Worm (Caenorhabditis elegans) whole organism, L2 larva: Measurements from ENCODE around the gene bath-23.

ENCODE experiments used
- aly-2 ChIP-seq: fragments of 150-350 bp; optimal IDR thresholded peaks from 2 replicates; lab custom pipeline; 2014; ENCODE audit warnings: missing biosample characterization, missing genetic modification characterization
- nhr-11 ChIP-seq: fragments of 150-350 bp; optimal IDR thresholded peaks from 2 replicates; lab custom pipeline; 2014; ENCODE audit warnings: missing biosample characterization, missing genetic modification characterization
- unc-55 ChIP-seq: fragments of 150-350 bp; sonication (generic microtip); optimal IDR thresholded peaks from 3 replicates; lab custom pipeline; 2014; ENCODE audit warnings: missing biosample characterization, missing genetic modification reagents, missing genetic modification characterization
- unc-62 ChIP-seq: fragments of 150-350 bp; optimal IDR thresholded peaks from 2 replicates; lab custom pipeline; 2014; ENCODE audit warnings: missing biosample characterization, missing genetic modification reagents, missing genetic modification characterization

- no peak for TF ChIP-seq unc-62 (GFP tag; lab: Kevin White, UChicago)
- TF ChIP-seq nhr-11 (tag; lab: Kevin White, UChicago) = no peak
- no peak for TF ChIP-seq unc-55 (GFP tag; lab: Kevin White, UChicago)
- TF ChIP-seq aly-2 (tag; lab: Kevin White, UChicago) = no peak
Observed at ce11 chrII:3347940-3348610, 23.0 kb upstream of the bath-23 start, which contains the start of the genes F14D2.14 and bath-29.
